Worm (Caenorhabditis elegans) whole organism, L2 larva: ENCODE data around the gene mpz-4.

Experiments used
- C34F6.9 ChIP-seq: fragments of 150-350 bp; optimal IDR thresholded peaks from 2 replicates; lab custom pipeline; 2014; ENCODE audit warnings: missing biosample characterization, missing genetic modification characterization
- F13H6.1 ChIP-seq: sonication (generic microtip); optimal IDR thresholded peaks from 2 replicates; lab custom pipeline; 2016; ENCODE audit warnings: missing genetic modification characterization, missing compliant biosample characterization
- Y55F3AM.14 ChIP-seq: fragments of 200-800 bp; sonication (Bioruptor generic); optimal IDR thresholded peaks from 2 replicates; lab custom pipeline; 2018; ENCODE audit warnings: mild to moderate bottlenecking, missing genetic modification characterization, missing compliant biosample characterization
- alr-1 ChIP-seq: fragments of 150-350 bp; optimal IDR thresholded peaks from 2 replicates; lab custom pipeline; 2014; ENCODE audit warnings: missing biosample characterization, missing genetic modification characterization
- aly-2 ChIP-seq: fragments of 150-350 bp; optimal IDR thresholded peaks from 2 replicates; lab custom pipeline; 2014; ENCODE audit warnings: missing biosample characterization, missing genetic modification characterization
- ama-1 ChIP-seq: fragments of 150-350 bp; optimal IDR thresholded peaks from 2 replicates; lab custom pipeline; 2018; ENCODE audit warnings: inconsistent platforms
- blmp-1 ChIP-seq: sonication (generic microtip); optimal IDR thresholded peaks from 2 replicates; lab custom pipeline; 2017; ENCODE audit warnings: missing genetic modification characterization, mild to moderate bottlenecking, missing compliant biosample characterization, antibody characterized with exemption, moderate library complexity; ENCODE audit not compliant: insufficient read depth
- ceh-82 ChIP-seq: fragments of 150-350 bp; optimal IDR thresholded peaks from 2 replicates; lab custom pipeline; 2014; ENCODE audit warnings: missing biosample characterization, missing genetic modification characterization
- crh-2 ChIP-seq: sonication (generic microtip); optimal IDR thresholded peaks from 2 replicates; lab custom pipeline; 2017; ENCODE audit warnings: missing biosample characterization, missing genetic modification characterization
- dmd-4 ChIP-seq: sonication (generic microtip); optimal IDR thresholded peaks from 2 replicates; lab custom pipeline; 2017; ENCODE audit warnings: missing biosample characterization, missing genetic modification characterization
- egl-27 ChIP-seq: sonication (generic microtip); optimal IDR thresholded peaks from 3 replicates; lab custom pipeline; 2017; ENCODE audit warnings: missing biosample characterization, missing genetic modification reagents, missing genetic modification characterization
- elt-1 ChIP-seq: fragments of 150-350 bp; optimal IDR thresholded peaks from 2 replicates; lab custom pipeline; 2014; ENCODE audit warnings: missing biosample characterization, missing genetic modification characterization
- elt-3 ChIP-seq: sonication (generic microtip); optimal IDR thresholded peaks from 2 replicates; lab custom pipeline; 2017; ENCODE audit warnings: missing biosample characterization, missing genetic modification characterization
- fos-1 ChIP-seq: fragments of 150-350 bp; optimal IDR thresholded peaks from 2 replicates; lab custom pipeline; 2014; ENCODE audit warnings: missing biosample characterization, missing genetic modification characterization
- gmeb-1 ChIP-seq: fragments of 150-350 bp; optimal IDR thresholded peaks from 2 replicates; lab custom pipeline; 2014; ENCODE audit warnings: missing biosample characterization, missing genetic modification characterization
- lin-13 ChIP-seq: fragments of 150-350 bp; optimal IDR thresholded peaks from 2 replicates; lab custom pipeline; 2014; ENCODE audit warnings: missing biosample characterization, missing genetic modification reagents, missing genetic modification characterization
- lin-39 ChIP-seq: fragments of 150-350 bp; optimal IDR thresholded peaks from 2 replicates; lab custom pipeline; 2014; ENCODE audit warnings: missing biosample characterization, missing genetic modification reagents, missing genetic modification characterization
- mab-5 ChIP-seq: fragments of 150-350 bp; optimal IDR thresholded peaks from 2 replicates; lab custom pipeline; 2014; ENCODE audit warnings: missing biosample characterization, missing genetic modification characterization
- mdl-1 ChIP-seq, 2 experiments: fragments of 150-350 bp in 1 of 2; sonication (generic microtip) in 1 of 2; optimal IDR thresholded peaks; 2 replicates each; lab custom pipeline; 2017; ENCODE audit warnings: missing biosample characterization in 2 of 2, missing genetic modification characterization in 2 of 2
- nhr-10 ChIP-seq: sonication (generic microtip); optimal IDR thresholded peaks from 2 replicates; lab custom pipeline; 2017; ENCODE audit warnings: missing biosample characterization, missing genetic modification characterization
- nhr-12 ChIP-seq: fragments of 150-350 bp; optimal IDR thresholded peaks from 2 replicates; lab custom pipeline; 2014; ENCODE audit warnings: missing biosample characterization, missing genetic modification characterization
- nhr-129 ChIP-seq: fragments of 150-350 bp; optimal IDR thresholded peaks from 2 replicates; lab custom pipeline; 2014; ENCODE audit warnings: missing biosample characterization, missing genetic modification characterization
- nhr-21 ChIP-seq: fragments of 150-350 bp; optimal IDR thresholded peaks from 2 replicates; lab custom pipeline; 2014; ENCODE audit warnings: missing biosample characterization, missing genetic modification characterization
- nhr-23 ChIP-seq: fragments of 150-350 bp; optimal IDR thresholded peaks from 2 replicates; lab custom pipeline; 2014; ENCODE audit warnings: missing biosample characterization, missing genetic modification reagents, missing genetic modification characterization
- nhr-237 ChIP-seq: fragments of 150-350 bp; optimal IDR thresholded peaks from 2 replicates; lab custom pipeline; 2014; ENCODE audit warnings: missing biosample characterization, missing genetic modification characterization
- nhr-25 ChIP-seq: fragments of 150-350 bp; sonication (generic microtip); optimal IDR thresholded peaks from 3 replicates; lab custom pipeline; 2014; ENCODE audit warnings: missing biosample characterization, missing genetic modification characterization
- nhr-6 ChIP-seq: fragments of 150-350 bp; optimal IDR thresholded peaks from 2 replicates; lab custom pipeline; 2014; ENCODE audit warnings: missing biosample characterization, missing genetic modification characterization
- nhr-77 ChIP-seq: fragments of 150-350 bp; optimal IDR thresholded peaks from 2 replicates; lab custom pipeline; 2014; ENCODE audit warnings: missing biosample characterization, missing genetic modification characterization
- sem-4 ChIP-seq: fragments of 150-350 bp; optimal IDR thresholded peaks from 2 replicates; lab custom pipeline; 2014; ENCODE audit warnings: missing biosample characterization, missing genetic modification reagents, missing genetic modification characterization
- sma-9 ChIP-seq, 2 experiments: fragments of 150-350 bp in 1 of 2; sonication (generic microtip) in 1 of 2; optimal IDR thresholded peaks; 2 replicates each; lab custom pipeline; 2014 to 2016; ENCODE audit warnings: missing genetic modification characterization in 2 of 2, mild to moderate bottlenecking in 1 of 2, missing biosample characterization in 1 of 2, missing compliant biosample characterization in 1 of 2, missing genetic modification reagents in 1 of 2, moderate library complexity in 1 of 2
- unc-55 ChIP-seq: fragments of 150-350 bp; sonication (generic microtip); optimal IDR thresholded peaks from 3 replicates; lab custom pipeline; 2014; ENCODE audit warnings: missing biosample characterization, missing genetic modification reagents, missing genetic modification characterization
- zag-1 ChIP-seq: fragments of 150-350 bp; optimal IDR thresholded peaks from 2 replicates; lab custom pipeline; 2014; ENCODE audit warnings: missing biosample characterization, missing genetic modification characterization
- ztf-1 ChIP-seq: fragments of 200-800 bp; sonication (Bioruptor generic); conservative IDR thresholded peaks from 2 replicates; pipeline ENCODE4 v1.3.6; 2022; ENCODE audit warnings: missing genetic modification characterization, missing compliant biosample characterization
- ztf-11 ChIP-seq: sonication (generic microtip); optimal IDR thresholded peaks from 2 replicates; lab custom pipeline; 2017; ENCODE audit warnings: missing biosample characterization, missing genetic modification characterization
- ztf-4 ChIP-seq: fragments of 150-350 bp; optimal IDR thresholded peaks from 2 replicates; lab custom pipeline; 2014; ENCODE audit warnings: missing biosample characterization, missing genetic modification characterization

mpz-4 gene

ce11 chrIV:4861449-4861848, 34.3 kb upstream of the mpz-4 start, which contains the start of the genes Y17G9A.4 and str-173:
Gene Y17G9A.4 (minus strand): TSS chrIV:4861549.
Gene str-173 (plus strand): TSS chrIV:4861773.
- TF ChIP-seq aly-2 (tag; lab: Kevin White, UChicago) (no peak), ztf-1 (GFP tag; lab: Robert Waterston, UW) (no peak), nhr-237 (tag; lab: Kevin White, UChicago) (no peak), elt-3 (no peak), fos-1 (tag; lab: Kevin White, UChicago) (no peak), nhr-6 (tag; lab: Kevin White, UChicago) (no peak), crh-2 (no peak), ztf-11 (tag; lab: Kevin White, UChicago) (no peak), dmd-4 (tag; lab: Kevin White, UChicago) (no peak), sem-4 (tag; lab: Kevin White, UChicago) (no peak), nhr-12 (tag; lab: Kevin White, UChicago) (no peak), unc-55 (GFP tag; lab: Kevin White, UChicago) (no peak), gmeb-1 (tag; lab: Kevin White, UChicago) (no peak), ama-1 (lab: Kevin White, UChicago) (no peak), nhr-25 (tag; lab: Kevin White, UChicago) (no peak)

DNA sequence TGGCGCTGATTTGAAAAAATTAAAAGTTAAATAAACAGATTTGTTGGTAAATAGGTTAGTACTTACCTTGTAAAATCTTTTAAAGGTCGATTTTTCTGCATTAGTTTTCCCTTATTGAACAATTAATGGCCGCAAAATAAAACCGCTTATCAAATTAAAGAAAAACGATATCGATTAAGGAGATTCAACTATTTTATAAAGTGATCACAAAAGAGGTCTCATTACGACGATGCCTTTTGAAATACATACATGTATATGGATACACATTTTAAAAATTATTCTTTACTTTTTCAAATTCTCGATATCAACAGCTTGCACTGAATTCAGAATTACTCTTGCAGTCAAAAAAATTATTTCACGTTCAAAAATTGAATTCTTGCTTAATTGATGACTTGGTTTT, 31.5 kb upstream of the mpz-4 start, which contains the start of gene Y17G9A.3:
Gene Y17G9A.3 (minus strand): TSS at position 101 of the 400 bp plus-strand sequence.
- no peak for TF ChIP-seq elt-1 (tag; lab: Kevin White, UChicago)
- no peak for TF ChIP-seq nhr-25 (tag; lab: Kevin White, UChicago)
- TF ChIP-seq lin-13 = no peak
- no peak for TF ChIP-seq nhr-77 (tag; lab: Kevin White, UChicago)
- TF ChIP-seq alr-1 (tag; lab: Kevin White, UChicago) = no peak
- TF ChIP-seq nhr-10 (tag; lab: Kevin White, UChicago) = no peak
- no peak for TF ChIP-seq ztf-1 (GFP tag; lab: Robert Waterston, UW)
- no peak for TF ChIP-seq F13H6.1 (tag; lab: Kevin White, UChicago)
- TF ChIP-seq ztf-11 (tag; lab: Kevin White, UChicago) = no peak
- TF ChIP-seq egl-27 (tag; lab: Kevin White, UChicago) = no peak
- TF ChIP-seq Y55F3AM.14 (GFP tag; lab: Kevin White, UChicago) = no peak
- no peak for TF ChIP-seq nhr-23 (tag; lab: Kevin White, UChicago)

- no peak for TF ChIP-seq fos-1 (tag; lab: Kevin White, UChicago)
- TF ChIP-seq crh-2 = no peak
- TF ChIP-seq mab-5 (tag; lab: Kevin White, UChicago) = no peak
- TF ChIP-seq ceh-82 = no peak
- no peak for TF ChIP-seq gmeb-1 (tag; lab: Kevin White, UChicago)
- TF ChIP-seq lin-39 (tag; lab: Kevin White, UChicago) = no peak
- no peak for TF ChIP-seq C34F6.9 (tag; lab: Kevin White, UChicago)
- TF ChIP-seq ztf-11 (tag; lab: Kevin White, UChicago) = no peak
- no peak for TF ChIP-seq elt-1 (tag; lab: Kevin White, UChicago)
- no peak for TF ChIP-seq nhr-21 (tag; lab: Kevin White, UChicago)
- TF ChIP-seq nhr-129 (tag; lab: Kevin White, UChicago) = no peak
- TF ChIP-seq mdl-1 (tag; optimal IDR thresholded peaks at IDR 0.05; lab: Kevin White, UChicago) = no peak
- no peak for TF ChIP-seq nhr-12 (tag; lab: Kevin White, UChicago)
- no peak for TF ChIP-seq F13H6.1 (tag; lab: Kevin White, UChicago)
- no peak for TF ChIP-seq nhr-77 (tag; lab: Kevin White, UChicago)
- TF ChIP-seq blmp-1 (tag; lab: Kevin White, UChicago) = no peak
- no peak for TF ChIP-seq unc-55 (GFP tag; lab: Kevin White, UChicago)
- TF ChIP-seq nhr-237 (tag; lab: Kevin White, UChicago) = no peak
Measured at ce11 chrIV:4856195-4856594, 29.1 kb upstream of the mpz-4 start, which contains the start of gene Y17G9A.2. Gene Y17G9A.2 (minus strand): TSS chrIV:4856295.

- TF ChIP-seq zag-1 (tag; lab: Kevin White, UChicago) (no peak), blmp-1 (tag; lab: Kevin White, UChicago) (no peak), sma-9 (GFP tag; optimal IDR thresholded peaks at IDR 0.05; lab: Kevin White, UChicago) (no peak), sma-9 (tag; optimal IDR thresholded peaks at IDR 0.05; lab: Kevin White, UChicago) (no peak), ztf-1 (GFP tag; lab: Robert Waterston, UW) (no peak), lin-39 (tag; lab: Kevin White, UChicago) (no peak), nhr-6 (tag; lab: Kevin White, UChicago) (no peak), C34F6.9 (tag; lab: Kevin White, UChicago) (no peak), mdl-1 (tag; optimal IDR thresholded peaks at IDR 0.05; lab: Kevin White, UChicago) (no peak), sem-4 (tag; lab: Kevin White, UChicago) (no peak), nhr-129 (tag; lab: Kevin White, UChicago) (no peak), nhr-25 (tag; lab: Kevin White, UChicago) (no peak), Y55F3AM.14 (GFP tag; lab: Kevin White, UChicago) (no peak), ztf-4 (no peak), dmd-4 (tag; lab: Kevin White, UChicago) (no peak)
Measured at ce11 chrIV:4846793-4847192, 19.7 kb upstream of the mpz-4 start, which contains the start of gene tat-2. Gene tat-2 (minus strand): TSS chrIV:4846893.
